Worm (Caenorhabditis elegans) whole organism, midembryonic: ENCODE results near the gene prk-1.

Experiments
- T22C8.4 ChIP-seq: fragments of 200-800 bp; sonication (Bioruptor generic); IDR thresholded peaks from 2 replicates; pipeline ENCODE4 v1.3.6; 2022; ENCODE audit warnings: missing genetic modification characterization, missing compliant biosample characterization
- cog-1 ChIP-seq: sonication (generic microtip); optimal IDR thresholded peaks from 2 replicates; lab custom pipeline; 2016; ENCODE audit warnings: missing genetic modification characterization, missing compliant biosample characterization
- flt-1 ChIP-seq: fragments of 200-800 bp; sonication (Bioruptor generic); IDR thresholded peaks from 2 replicates; pipeline ENCODE4 v1.3.6; 2022; ENCODE audit warnings: missing genetic modification characterization, missing compliant biosample characterization
- klf-2 ChIP-seq: fragments of 200-800 bp; sonication (Bioruptor generic); conservative IDR thresholded peaks from 2 replicates; pipeline ENCODE4 v1.3.6; 2022; ENCODE audit warnings: missing genetic modification reagents, missing genetic modification characterization, missing compliant biosample characterization
- med-1 ChIP-seq: sonication (generic microtip); optimal IDR thresholded peaks from 2 replicates; lab custom pipeline; 2017; ENCODE audit warnings: missing genetic modification characterization, mild to moderate bottlenecking, missing compliant biosample characterization, antibody characterized with exemption, missing genetic modification reagents; ENCODE audit not compliant: insufficient read depth
- ref-1 ChIP-seq: fragments of 200-800 bp; sonication (Bioruptor generic); conservative IDR thresholded peaks from 2 replicates; pipeline ENCODE4 v1.3.6; 2022; ENCODE audit warnings: missing genetic modification reagents, missing genetic modification characterization, missing compliant biosample characterization
- tab-1 ChIP-seq: fragments of 200-800 bp; sonication (Bioruptor generic); IDR thresholded peaks from 2 replicates; pipeline ENCODE4 v1.3.6; 2022; ENCODE audit warnings: missing genetic modification characterization, missing compliant biosample characterization
- ztf-23 ChIP-seq: fragments of 200-800 bp; sonication (Bioruptor generic); IDR thresholded peaks from 2 replicates; pipeline ENCODE4 v1.3.6; 2022; ENCODE audit warnings: missing genetic modification reagents, missing genetic modification characterization, missing compliant biosample characterization
- ztf-29 ChIP-seq: fragments of 200-800 bp; sonication (Bioruptor generic); IDR thresholded peaks from 2 replicates; pipeline ENCODE4 v1.3.6; 2022; ENCODE audit warnings: missing genetic modification reagents, missing genetic modification characterization, missing compliant biosample characterization

Gene prk-1

ce11 chrIII:6993179-6993578 is 3.2 kb downstream of the prk-1 start:
- TF ChIP-seq tab-1 (GFP tag; lab: Robert Waterston, UW) (no peak), ztf-29 (GFP tag; lab: Robert Waterston, UW) (no peak), ztf-23 (GFP tag; lab: Robert Waterston, UW) (no peak), ref-1 (no peak), med-1 (GFP tag; lab: Kevin White, UChicago) (no peak), cog-1 (no peak), T22C8.4 (GFP tag; lab: Robert Waterston, UW) (no peak), flt-1 (GFP tag; lab: Robert Waterston, UW) (no peak), klf-2 (GFP tag; lab: Robert Waterston, UW) (no peak)

- TF ChIP-seq klf-2 (GFP tag; lab: Robert Waterston, UW) (no peak), ztf-29 (GFP tag; lab: Robert Waterston, UW) (no peak), ztf-23 (GFP tag; lab: Robert Waterston, UW) (no peak), T22C8.4 (GFP tag; lab: Robert Waterston, UW) (no peak), tab-1 (GFP tag; lab: Robert Waterston, UW) (no peak)
Measured at ce11 chrIII:7002143-7002542, 12.2 kb downstream of the prk-1 start.

ce11 chrIII:7005350-7005749 is 15.4 kb downstream of the prk-1 start, which contains the start of gene C06E8.5:
TSS of gene C06E8.5 (minus strand) at chrIII:7005450.
- TF ChIP-seq ref-1: no peak
- no peak for TF ChIP-seq T22C8.4 (GFP tag; lab: Robert Waterston, UW)
- no peak for TF ChIP-seq klf-2 (GFP tag; lab: Robert Waterston, UW)
- TF ChIP-seq cog-1: no peak
- TF ChIP-seq ztf-23 (GFP tag; lab: Robert Waterston, UW): no peak
- no peak for TF ChIP-seq med-1 (GFP tag; lab: Kevin White, UChicago)

ce11 chrIII:7008836-7009235 is 18.9 kb downstream of the prk-1 start, which contains the start of gene lgc-38:
TSS of gene lgc-38 (plus strand) at chrIII:7009136.
- TF ChIP-seq ztf-23 (GFP tag; lab: Robert Waterston, UW): no peak
- no peak for TF ChIP-seq tab-1 (GFP tag; lab: Robert Waterston, UW)
- TF ChIP-seq klf-2 (GFP tag; lab: Robert Waterston, UW): no peak
- no peak for TF ChIP-seq ref-1
- no peak for TF ChIP-seq flt-1 (GFP tag; lab: Robert Waterston, UW)
- no peak for TF ChIP-seq cog-1
- TF ChIP-seq ztf-29 (GFP tag; lab: Robert Waterston, UW): no peak
- TF ChIP-seq med-1 (GFP tag; lab: Kevin White, UChicago): no peak
- TF ChIP-seq T22C8.4 (GFP tag; lab: Robert Waterston, UW): no peak

ce11 chrIII:7012060-7012459 is 22.1 kb downstream of the prk-1 start:
- no peak for TF ChIP-seq ref-1
- no peak for TF ChIP-seq flt-1 (GFP tag; lab: Robert Waterston, UW)
- no peak for TF ChIP-seq T22C8.4 (GFP tag; lab: Robert Waterston, UW)
- no peak for TF ChIP-seq tab-1 (GFP tag; lab: Robert Waterston, UW)
- no peak for TF ChIP-seq cog-1
- TF ChIP-seq ztf-23 (GFP tag; lab: Robert Waterston, UW): no peak
- TF ChIP-seq klf-2 (GFP tag; lab: Robert Waterston, UW): no peak
- TF ChIP-seq ztf-29 (GFP tag; lab: Robert Waterston, UW): no peak

- TF ChIP-seq cog-1 (no peak), med-1 (GFP tag; lab: Kevin White, UChicago) (no peak), tab-1 (GFP tag; lab: Robert Waterston, UW) (no peak), ztf-29 (GFP tag; lab: Robert Waterston, UW) (no peak), ztf-23 (GFP tag; lab: Robert Waterston, UW) (no peak), klf-2 (GFP tag; lab: Robert Waterston, UW) (no peak), flt-1 (GFP tag; lab: Robert Waterston, UW) (no peak), ref-1 (no peak), T22C8.4 (GFP tag; lab: Robert Waterston, UW) (no peak)
Measured at ce11 chrIII:7013764-7014163, 23.8 kb downstream of the prk-1 start.

ce11 chrIII:7019724-7020123 is 29.8 kb downstream of the prk-1 start:
- TF ChIP-seq cog-1: no peak
- TF ChIP-seq ztf-29 (GFP tag; lab: Robert Waterston, UW): no peak
- TF ChIP-seq klf-2 (GFP tag; lab: Robert Waterston, UW): no peak
- no peak for TF ChIP-seq tab-1 (GFP tag; lab: Robert Waterston, UW)
- no peak for TF ChIP-seq flt-1 (GFP tag; lab: Robert Waterston, UW)
- no peak for TF ChIP-seq ztf-23 (GFP tag; lab: Robert Waterston, UW)
- no peak for TF ChIP-seq med-1 (GFP tag; lab: Kevin White, UChicago)
- no peak for TF ChIP-seq ref-1
- no peak for TF ChIP-seq T22C8.4 (GFP tag; lab: Robert Waterston, UW)

ce11 chrIII:7020500-7020899 is 30.5 kb downstream of the prk-1 start, which contains the start of gene col-8:
TSS of gene col-8 (minus strand) at chrIII:7020600.
- no peak for TF ChIP-seq tab-1 (GFP tag; lab: Robert Waterston, UW)

ce11 chrIII:7021156-7021637 is 31.2 kb downstream of the prk-1 start, which contains the start of gene rfl-1:
TSS of gene rfl-1 (plus strand) at chrIII:7021206.
- no peak for TF ChIP-seq ztf-29 (GFP tag; lab: Robert Waterston, UW)
- no peak for TF ChIP-seq ref-1
- TF ChIP-seq klf-2 (GFP tag; lab: Robert Waterston, UW): no peak

ce11 chrIII:7025839-7026238 is 35.9 kb downstream of the prk-1 start:
- no peak for TF ChIP-seq ref-1
- no peak for TF ChIP-seq T22C8.4 (GFP tag; lab: Robert Waterston, UW)
- TF ChIP-seq ztf-23 (GFP tag; lab: Robert Waterston, UW): no peak
- TF ChIP-seq tab-1 (GFP tag; lab: Robert Waterston, UW): no peak
